Worm (Caenorhabditis elegans) whole organism, L2 larva: ENCODE results near the gene F17E9.4.
A peak's percentile ranks its signal among the peaks of the same experiment; 100 is the strongest.

Experiments
- C34F6.9 ChIP-seq: fragments of 150-350 bp; optimal IDR thresholded peaks from 2 replicates; lab custom pipeline; 2014; ENCODE audit warnings: missing biosample characterization, missing genetic modification characterization
- F13H6.1 ChIP-seq: sonication (generic microtip); optimal IDR thresholded peaks from 2 replicates; lab custom pipeline; 2016; ENCODE audit warnings: missing genetic modification characterization, missing compliant biosample characterization
- Y55F3AM.14 ChIP-seq: fragments of 200-800 bp; sonication (Bioruptor generic); optimal IDR thresholded peaks from 2 replicates; lab custom pipeline; 2018; ENCODE audit warnings: mild to moderate bottlenecking, missing genetic modification characterization, missing compliant biosample characterization
- aly-2 ChIP-seq: fragments of 150-350 bp; optimal IDR thresholded peaks from 2 replicates; lab custom pipeline; 2014; ENCODE audit warnings: missing biosample characterization, missing genetic modification characterization
- ama-1 ChIP-seq: fragments of 150-350 bp; optimal IDR thresholded peaks from 2 replicates; lab custom pipeline; 2018; ENCODE audit warnings: inconsistent platforms
- ceh-82 ChIP-seq: fragments of 150-350 bp; optimal IDR thresholded peaks from 2 replicates; lab custom pipeline; 2014; ENCODE audit warnings: missing biosample characterization, missing genetic modification characterization
- crh-2 ChIP-seq: sonication (generic microtip); optimal IDR thresholded peaks from 2 replicates; lab custom pipeline; 2017; ENCODE audit warnings: missing biosample characterization, missing genetic modification characterization
- elt-3 ChIP-seq: sonication (generic microtip); optimal IDR thresholded peaks from 2 replicates; lab custom pipeline; 2017; ENCODE audit warnings: missing biosample characterization, missing genetic modification characterization
- fos-1 ChIP-seq: fragments of 150-350 bp; optimal IDR thresholded peaks from 2 replicates; lab custom pipeline; 2014; ENCODE audit warnings: missing biosample characterization, missing genetic modification characterization
- lin-11 ChIP-seq: fragments of 150-350 bp; sonication (generic microtip); optimal IDR thresholded peaks from 2 replicates; lab custom pipeline; 2014; ENCODE audit warnings: missing biosample characterization, missing genetic modification characterization, inconsistent platforms, mixed read lengths
- lin-13 ChIP-seq: fragments of 150-350 bp; optimal IDR thresholded peaks from 2 replicates; lab custom pipeline; 2014; ENCODE audit warnings: missing biosample characterization, missing genetic modification reagents, missing genetic modification characterization
- lsy-2 ChIP-seq, 2 experiments: fragments of 150-350 bp in 1 of 2; sonication (generic microtip) in 1 of 2; optimal IDR thresholded peaks; 2 replicates each; lab custom pipeline; 2014 to 2017; ENCODE audit warnings: missing biosample characterization in 2 of 2, missing genetic modification characterization in 2 of 2
- mab-5 ChIP-seq: fragments of 150-350 bp; optimal IDR thresholded peaks from 2 replicates; lab custom pipeline; 2014; ENCODE audit warnings: missing biosample characterization, missing genetic modification characterization
- mbf-1 ChIP-seq: sonication (generic microtip); optimal IDR thresholded peaks from 2 replicates; lab custom pipeline; 2017; ENCODE audit warnings: missing biosample characterization, missing genetic modification characterization
- nhr-10 ChIP-seq: sonication (generic microtip); optimal IDR thresholded peaks from 2 replicates; lab custom pipeline; 2017; ENCODE audit warnings: missing biosample characterization, missing genetic modification characterization
- nhr-129 ChIP-seq: fragments of 150-350 bp; optimal IDR thresholded peaks from 2 replicates; lab custom pipeline; 2014; ENCODE audit warnings: missing biosample characterization, missing genetic modification characterization
- nhr-237 ChIP-seq: fragments of 150-350 bp; optimal IDR thresholded peaks from 2 replicates; lab custom pipeline; 2014; ENCODE audit warnings: missing biosample characterization, missing genetic modification characterization
- nhr-25 ChIP-seq: fragments of 150-350 bp; sonication (generic microtip); optimal IDR thresholded peaks from 3 replicates; lab custom pipeline; 2014; ENCODE audit warnings: missing biosample characterization, missing genetic modification characterization
- nhr-6 ChIP-seq: fragments of 150-350 bp; optimal IDR thresholded peaks from 2 replicates; lab custom pipeline; 2014; ENCODE audit warnings: missing biosample characterization, missing genetic modification characterization
- nhr-77 ChIP-seq: fragments of 150-350 bp; optimal IDR thresholded peaks from 2 replicates; lab custom pipeline; 2014; ENCODE audit warnings: missing biosample characterization, missing genetic modification characterization
- sem-4 ChIP-seq: fragments of 150-350 bp; optimal IDR thresholded peaks from 2 replicates; lab custom pipeline; 2014; ENCODE audit warnings: missing biosample characterization, missing genetic modification reagents, missing genetic modification characterization
- skn-1 ChIP-seq: sonication (generic microtip); optimal IDR thresholded peaks from 2 replicates; lab custom pipeline; 2017; ENCODE audit warnings: missing biosample characterization, missing genetic modification characterization
- sma-3 ChIP-seq: sonication (generic microtip); optimal IDR thresholded peaks from 2 replicates; lab custom pipeline; 2016; ENCODE audit warnings: missing genetic modification reagents, missing genetic modification characterization, missing compliant biosample characterization
- sma-9 ChIP-seq, 2 experiments: fragments of 150-350 bp in 1 of 2; sonication (generic microtip) in 1 of 2; optimal IDR thresholded peaks; 2 replicates each; lab custom pipeline; 2014 to 2016; ENCODE audit warnings: missing genetic modification characterization in 2 of 2, mild to moderate bottlenecking in 1 of 2, missing biosample characterization in 1 of 2, missing compliant biosample characterization in 1 of 2, missing genetic modification reagents in 1 of 2, moderate library complexity in 1 of 2
- snpc-4 ChIP-seq: fragments of 150-350 bp; optimal IDR thresholded peaks from 2 replicates; lab custom pipeline; 2014; ENCODE audit warnings: missing biosample characterization, missing genetic modification characterization
- unc-55 ChIP-seq: fragments of 150-350 bp; sonication (generic microtip); optimal IDR thresholded peaks from 3 replicates; lab custom pipeline; 2014; ENCODE audit warnings: missing biosample characterization, missing genetic modification reagents, missing genetic modification characterization
- unc-62 ChIP-seq: fragments of 150-350 bp; optimal IDR thresholded peaks from 2 replicates; lab custom pipeline; 2014; ENCODE audit warnings: missing biosample characterization, missing genetic modification reagents, missing genetic modification characterization
- ztf-11 ChIP-seq: sonication (generic microtip); optimal IDR thresholded peaks from 2 replicates; lab custom pipeline; 2017; ENCODE audit warnings: missing biosample characterization, missing genetic modification characterization
- ztf-4 ChIP-seq: fragments of 150-350 bp; optimal IDR thresholded peaks from 2 replicates; lab custom pipeline; 2014; ENCODE audit warnings: missing biosample characterization, missing genetic modification characterization

F17E9.4 gene

DNA sequence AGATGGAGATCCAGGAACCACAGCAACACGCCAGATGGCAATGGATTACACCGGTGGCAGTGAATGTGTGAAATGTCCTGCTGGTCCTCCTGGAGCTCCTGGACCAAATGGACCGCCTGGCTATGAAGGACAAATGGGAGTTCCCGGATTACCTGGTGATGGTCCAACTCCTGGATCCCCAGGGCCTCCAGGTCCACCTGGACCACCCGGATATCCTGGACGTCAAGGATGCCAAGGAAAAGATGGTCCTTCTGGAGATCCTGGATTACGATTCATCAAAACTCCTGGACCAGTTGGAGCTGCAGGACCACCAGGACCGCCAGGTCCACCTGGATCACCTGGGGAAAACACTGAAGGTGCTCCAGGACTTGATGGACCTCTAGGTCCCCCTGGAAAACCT, 9.1 kb downstream of the F17E9.4 start:
- no peak for TF ChIP-seq sem-4 (tag; lab: Kevin White, UChicago)
- no peak for TF ChIP-seq nhr-10 (tag; lab: Kevin White, UChicago)
- no peak for TF ChIP-seq sma-3 (GFP tag; lab: Kevin White, UChicago)
- TF ChIP-seq ztf-11 (tag; lab: Kevin White, UChicago), result no peak
- TF ChIP-seq nhr-25 (tag; lab: Kevin White, UChicago), result no peak
- TF ChIP-seq mbf-1 (tag; lab: Kevin White, UChicago), result no peak

- TF ChIP-seq unc-62 (GFP tag; lab: Kevin White, UChicago), result no peak
- no peak for TF ChIP-seq elt-3
- no peak for TF ChIP-seq lsy-2 (tag; optimal IDR thresholded peaks at IDR 0.05; lab: Kevin White, UChicago)
- no peak for TF ChIP-seq nhr-10 (tag; lab: Kevin White, UChicago)
- TF ChIP-seq nhr-129 (tag; lab: Kevin White, UChicago), result no peak
- no peak for TF ChIP-seq nhr-6 (tag; lab: Kevin White, UChicago)
- no peak for TF ChIP-seq sma-9 (GFP tag; optimal IDR thresholded peaks at IDR 0.05; lab: Kevin White, UChicago)
- TF ChIP-seq sma-9 (tag; optimal IDR thresholded peaks at IDR 0.05; lab: Kevin White, UChicago), result no peak
- TF ChIP-seq F13H6.1 (tag; lab: Kevin White, UChicago), result no peak
- no peak for TF ChIP-seq nhr-25 (tag; lab: Kevin White, UChicago)
- TF ChIP-seq sem-4 (tag; lab: Kevin White, UChicago), result no peak
Measured at ce11 chrIV:8358492-8358891, 10.3 kb downstream of the F17E9.4 start, which contains the start of gene D2096.13. Gene D2096.13 (minus strand): TSS chrIV:8358592.

DNA sequence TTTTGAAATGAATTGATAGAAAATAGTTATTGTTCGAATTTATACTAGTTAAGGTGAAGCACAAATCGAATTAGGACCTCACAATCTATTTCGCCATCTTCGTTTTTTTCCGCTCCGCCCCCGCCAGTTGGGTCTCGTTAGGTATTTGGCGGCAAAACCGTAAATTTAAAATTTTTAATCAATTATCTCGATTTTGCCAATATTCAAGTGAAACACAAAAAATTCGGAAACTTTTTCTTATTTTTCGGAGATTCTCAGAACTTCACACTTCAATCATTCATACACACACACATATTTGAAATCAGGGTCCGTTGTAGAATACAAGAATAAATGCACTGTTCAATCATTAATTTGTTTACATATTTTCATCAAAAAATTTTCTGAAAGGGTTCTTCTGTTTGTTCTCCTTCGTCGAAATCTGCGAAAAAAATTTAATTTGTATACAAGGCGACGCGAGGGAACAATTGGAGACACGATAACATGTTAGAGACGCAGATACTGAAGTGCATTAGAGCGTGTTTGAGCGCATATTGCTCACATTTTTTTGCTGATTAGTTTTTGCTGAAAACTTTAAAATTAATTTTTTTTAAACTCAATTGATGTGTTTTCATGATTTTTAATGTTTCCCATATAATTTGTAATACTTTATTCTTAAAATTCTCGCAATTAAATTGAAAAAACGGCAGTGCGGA, 11.7 kb downstream of the F17E9.4 start, which contains the start of gene D2096.5:
Gene D2096.5, minus strand, starts transcription at position 51 of the 692 bp plus-strand sequence.
- TF ChIP-seq C34F6.9, result peak; percentile 63
- peak; percentile 36 for TF ChIP-seq unc-55 (GFP tag; lab: Kevin White, UChicago)
- no peak for TF ChIP-seq nhr-129 (tag; lab: Kevin White, UChicago)

ce11 chrIV:8360817-8361216, 12.6 kb downstream of the F17E9.4 start, which contains the start of gene sqv-1:
Gene sqv-1 (plus strand): TSS chrIV:8361117.
- no peak for TF ChIP-seq nhr-10 (tag; lab: Kevin White, UChicago)
- no peak for TF ChIP-seq nhr-237
- no peak for TF ChIP-seq elt-3
- no peak for TF ChIP-seq ama-1 (lab: Kevin White, UChicago)
- no peak for TF ChIP-seq snpc-4 (tag; lab: Kevin White, UChicago)
- TF ChIP-seq nhr-25 (tag; lab: Kevin White, UChicago), result no peak
- TF ChIP-seq lsy-2 (tag; optimal IDR thresholded peaks at IDR 0.05; lab: Kevin White, UChicago), result no peak
- no peak for TF ChIP-seq Y55F3AM.14 (GFP tag; lab: Kevin White, UChicago)
- no peak for TF ChIP-seq ceh-82
- no peak for TF ChIP-seq lin-11 (tag; lab: Kevin White, UChicago)
- no peak for TF ChIP-seq lin-13 (GFP tag; lab: Kevin White, UChicago)
- TF ChIP-seq nhr-77 (tag; lab: Kevin White, UChicago), result no peak
- TF ChIP-seq C34F6.9, result no peak
- no peak for TF ChIP-seq sma-3 (GFP tag; lab: Kevin White, UChicago)
- TF ChIP-seq, all 48 proteins: peak for 0

DNA sequence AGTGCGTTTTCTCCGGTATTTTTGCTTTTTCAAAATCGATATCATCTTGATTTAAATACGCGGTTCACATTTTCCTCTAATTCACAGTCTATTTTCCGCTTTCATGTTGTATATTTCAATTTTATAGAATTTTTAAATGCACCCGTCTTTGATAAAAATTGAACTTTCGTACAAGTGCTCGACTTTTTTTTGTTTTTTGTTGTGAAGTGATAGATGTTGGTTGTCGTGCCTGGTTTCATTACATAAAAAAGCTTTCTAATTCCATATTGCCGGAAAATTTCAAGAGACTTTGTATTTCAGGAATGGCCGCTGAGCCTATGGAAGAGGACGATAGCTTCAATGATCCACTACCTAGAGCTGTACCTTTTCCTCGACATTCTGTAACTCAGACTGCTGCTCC, 15.0 kb downstream of the F17E9.4 start, which contains the start of gene D2096.12:
Gene D2096.12, plus strand, starts transcription at position 301 of the 400 bp plus-strand sequence.
- TF ChIP-seq snpc-4 (tag; lab: Kevin White, UChicago) (no peak), skn-1 (tag; lab: Kevin White, UChicago) (no peak), unc-62 (GFP tag; lab: Kevin White, UChicago) (no peak), nhr-237 (no peak), C34F6.9 (no peak), sem-4 (tag; lab: Kevin White, UChicago) (no peak), ceh-82 (no peak), aly-2 (tag; lab: Kevin White, UChicago) (no peak), nhr-129 (tag; lab: Kevin White, UChicago) (no peak), mab-5 (no peak), unc-55 (GFP tag; lab: Kevin White, UChicago) (no peak), lsy-2 (tag; optimal IDR thresholded peaks at IDR 0.05; lab: Kevin White, UChicago) (no peak)

DNA sequence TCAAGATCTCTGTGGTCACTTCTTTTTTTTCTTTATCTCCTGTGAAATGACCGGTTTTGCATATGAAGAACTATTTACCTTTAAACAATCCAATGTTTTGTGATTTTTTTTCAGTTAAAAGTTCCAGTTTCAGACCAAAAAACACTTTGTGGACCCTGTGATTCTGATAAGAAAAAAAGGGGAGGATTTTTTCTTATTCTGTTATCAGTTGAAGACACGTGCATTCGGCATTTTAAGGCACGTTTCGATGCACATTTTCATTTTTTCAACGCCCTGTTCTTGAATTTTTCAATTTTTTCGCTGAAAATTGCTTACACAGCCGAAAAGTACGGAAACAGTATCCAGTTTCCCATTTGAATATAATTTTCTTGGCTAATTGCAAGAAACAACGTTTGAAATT, 18.1 kb downstream of the F17E9.4 start, which contains the start of gene aagr-1:
Gene aagr-1, plus strand, starts transcription at position 227 of the 400 bp plus-strand sequence.
- TF ChIP-seq elt-3, result no peak
- TF ChIP-seq ztf-4 (tag; lab: Kevin White, UChicago), result no peak
- peak; percentile 45 for TF ChIP-seq fos-1 (tag; lab: Kevin White, UChicago)
- TF ChIP-seq crh-2 (tag; lab: Kevin White, UChicago), result peak; percentile 47
- no peak for TF ChIP-seq nhr-10 (tag; lab: Kevin White, UChicago)
